Worm (Caenorhabditis elegans): ENCODE measurements around the gene max-1.

DNA sequence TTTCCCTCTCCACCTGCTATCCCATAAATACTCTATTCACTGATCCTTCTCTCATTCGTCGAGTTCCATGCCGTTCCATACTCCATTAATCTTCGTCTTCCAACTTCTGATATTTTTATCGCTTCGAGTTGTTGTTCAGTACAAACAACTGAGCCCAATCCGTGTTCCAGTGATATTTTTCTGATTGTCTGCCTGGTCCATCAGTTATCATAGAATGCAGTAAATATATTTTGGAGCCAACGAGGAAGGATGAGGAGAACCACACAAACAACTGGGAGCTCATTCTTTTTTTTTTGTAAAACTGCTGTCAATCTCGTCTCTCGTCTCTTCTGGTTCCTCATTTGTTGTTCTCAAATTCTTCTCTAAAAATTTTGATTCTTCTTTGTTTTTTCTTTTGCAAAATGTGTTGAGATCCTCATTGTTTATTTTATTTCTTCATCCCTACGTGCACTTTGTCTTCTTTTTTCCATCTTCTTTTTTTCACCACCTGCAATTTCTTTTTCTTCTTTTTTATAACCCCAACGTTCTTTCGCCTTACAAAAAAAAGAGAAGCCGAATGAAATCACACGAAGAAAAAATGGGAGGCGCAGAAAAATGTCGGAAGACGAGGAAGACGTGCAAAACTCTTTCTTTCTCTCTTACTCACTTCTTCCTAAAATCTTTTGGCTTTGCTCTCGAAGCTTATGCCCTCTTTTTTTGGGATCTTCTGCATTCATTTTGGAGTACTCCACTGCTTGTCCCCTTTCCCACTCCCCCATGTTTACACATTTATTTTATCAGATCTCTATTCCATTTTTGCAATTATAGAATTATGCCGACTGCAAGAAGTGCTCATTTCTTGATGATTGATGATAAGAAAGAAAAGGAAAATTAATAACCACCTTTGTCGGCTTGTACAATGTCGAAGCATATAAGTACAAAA lies 36.0 kb downstream of the max-1 start:
- TF ChIP-seq ceh-82 (tag; optimal IDR thresholded peaks at IDR 0.05), result no peak
- TF ChIP-seq pqm-1 (tag; optimal IDR thresholded peaks at IDR 0.05), result peak; percentile 22
- TF ChIP-seq zag-1 (tag; optimal IDR thresholded peaks at IDR 0.05), result no peak
- no peak for TF ChIP-seq F26F4.8 (GFP tag; conservative IDR thresholded peaks at IDR 0.05)
- TF ChIP-seq arid-1 (GFP tag; conservative IDR thresholded peaks at IDR 0.05), result no peak
- no peak for TF ChIP-seq nhr-10 (tag; optimal IDR thresholded peaks at IDR 0.05)
- TF ChIP-seq skn-1 (tag; optimal IDR thresholded peaks at IDR 0.05), result no peak
- TF ChIP-seq lin-39 (tag; optimal IDR thresholded peaks at IDR 0.05), result no peak
- TF ChIP-seq lin-15B (tag; optimal IDR thresholded peaks at IDR 0.05), result no peak
- no peak for TF ChIP-seq dmd-8 (GFP tag; IDR thresholded peaks at IDR 0.05)
- peak in 1 of 2 experiments; percentile 83 for TF ChIP-seq unc-62 (GFP tag; optimal IDR thresholded peaks at IDR 0.05 in 1 of 2)
- TF ChIP-seq unc-62 (tag; optimal IDR thresholded peaks at IDR 0.05), result no peak
- no peak for TF ChIP-seq ces-1 (GFP tag; optimal IDR thresholded peaks at IDR 0.05)
